Worm (Caenorhabditis elegans): ENCODE results near the gene lin-56.

DNA sequence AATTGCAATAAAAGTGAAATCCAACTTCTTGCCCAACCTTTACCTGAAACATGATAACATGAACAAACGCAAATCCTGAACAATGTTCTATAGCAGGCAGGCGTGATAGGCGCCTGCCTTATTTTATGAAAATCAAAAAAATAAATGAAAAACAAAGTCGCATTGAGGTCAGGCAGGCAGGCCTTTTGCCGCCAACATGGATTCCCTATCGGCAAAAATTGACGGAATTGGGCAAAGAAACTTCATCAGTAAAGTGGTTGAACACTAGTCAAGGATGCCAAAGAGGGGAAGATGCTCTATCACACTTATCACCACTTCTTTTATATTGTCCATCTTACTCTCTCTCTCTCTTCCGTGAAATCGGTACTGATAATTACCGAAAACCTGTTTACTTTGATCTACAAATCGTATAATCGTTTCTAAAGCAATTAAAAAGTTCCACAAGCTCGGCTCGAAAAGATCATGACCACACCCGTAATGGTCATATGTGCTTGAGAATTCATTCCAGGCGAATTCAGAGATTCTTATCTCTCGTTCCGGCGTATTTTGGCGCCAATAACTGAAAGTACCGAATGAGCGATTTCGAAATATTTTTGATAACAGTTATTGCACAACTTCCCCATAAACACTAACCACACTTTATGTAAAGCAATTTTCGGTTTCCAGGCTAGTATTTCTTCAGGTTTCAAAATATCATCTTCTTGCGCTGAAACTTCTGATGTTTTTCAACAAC, 32.2 kb downstream of the lin-56 start, which contains the start of the genes clec-60 and ZK666.11:
- no peak for TF ChIP-seq nhr-12 (tag; optimal IDR thresholded peaks at IDR 0.05)
- no peak for TF ChIP-seq elt-1 (tag; optimal IDR thresholded peaks at IDR 0.05)
- TF ChIP-seq nhr-6 (tag; optimal IDR thresholded peaks at IDR 0.05), result no peak

Measured in whole organism, L2 larva.